Worm (Caenorhabditis elegans) whole organism, L4/young adult: ENCODE measurements around the gene chil-21.

ENCODE experiments used
- W03F9.2 ChIP-seq: fragments of 150-350 bp; optimal IDR thresholded peaks from 2 replicates; lab custom pipeline; 2014; ENCODE audit warnings: missing biosample characterization, missing genetic modification characterization
- him-1 ChIP-seq: sonication (generic microtip); optimal IDR thresholded peaks from 2 replicates; lab custom pipeline; 2016; ENCODE audit warnings: missing genotype, missing genetic modification reagents, missing genetic modification characterization, missing compliant biosample characterization

ce11 chrII:9490589-9490988 lies 28.8 kb upstream of the chil-21 start:
- TF ChIP-seq him-1 (tag; lab: Kevin White, UChicago), result no peak
- no peak for TF ChIP-seq W03F9.2
